Worm (Caenorhabditis elegans) whole organism, late embryonic: ENCODE results near the gene T16G12.12.

Source experiments
- fkh-10 ChIP-seq: fragments of 150-350 bp; optimal IDR thresholded peaks from 2 replicates; lab custom pipeline; 2014; ENCODE audit warnings: missing biosample characterization, missing genetic modification reagents, missing genetic modification characterization
- hlh-30 ChIP-seq: sonication (generic microtip); optimal IDR thresholded peaks from 2 replicates; lab custom pipeline; 2017; ENCODE audit warnings: antibody characterized with exemption, missing genetic modification characterization, missing compliant biosample characterization; ENCODE audit not compliant: insufficient read depth
- hlh-6 ChIP-seq: sonication (generic microtip); optimal IDR thresholded peaks from 2 replicates; lab custom pipeline; 2016; ENCODE audit warnings: missing genotype, missing genetic modification characterization, missing compliant biosample characterization
- mec-3 ChIP-seq: sonication (generic microtip); optimal IDR thresholded peaks from 2 replicates; lab custom pipeline; 2016; ENCODE audit warnings: borderline replicate concordance, missing genetic modification characterization, missing compliant biosample characterization
- nhr-11 ChIP-seq: fragments of 150-350 bp; optimal IDR thresholded peaks from 2 replicates; lab custom pipeline; 2014; ENCODE audit warnings: missing biosample characterization, missing genetic modification characterization
- pha-4 ChIP-seq: fragments of 150-350 bp; optimal IDR thresholded peaks from 2 replicates; lab custom pipeline; 2018; ENCODE audit warnings: missing biosample characterization, missing genetic modification reagents, missing genetic modification characterization
- sox-2 ChIP-seq: fragments of 200-800 bp; sonication (Bioruptor generic); IDR thresholded peaks from 2 replicates; pipeline ENCODE4 v1.3.6; 2022; ENCODE audit warnings: missing genetic modification reagents, missing genetic modification characterization, missing compliant biosample characterization
- sox-4 ChIP-seq: sonication (generic microtip); optimal IDR thresholded peaks from 2 replicates; lab custom pipeline; 2017; ENCODE audit warnings: mild to moderate bottlenecking, missing genetic modification characterization, inconsistent platforms, missing compliant biosample characterization

ce11 chrIII:10085103-10085502, 31.7 kb downstream of the T16G12.12 start, which contains the start of gene T16H12.13:
- no peak for TF ChIP-seq nhr-11 (tag; lab: Kevin White, UChicago)
- TF ChIP-seq fkh-10 (GFP tag; lab: Kevin White, UChicago) = no peak
- TF ChIP-seq mec-3 (tag; lab: Kevin White, UChicago) = no peak
- no peak for TF ChIP-seq pha-4 (tag; lab: Kevin White, UChicago)
- TF ChIP-seq hlh-30 (tag; lab: Kevin White, UChicago) = no peak
- TF ChIP-seq sox-4 (tag; lab: Kevin White, UChicago) = no peak
- TF ChIP-seq hlh-6 (tag; lab: Kevin White, UChicago) = no peak
- no peak for TF ChIP-seq sox-2
